Worm (Caenorhabditis elegans) whole organism, L4 larva: ENCODE data around the gene C45G9.12.

ENCODE experiments used
- F26F4.8 ChIP-seq: fragments of 200-800 bp; sonication (Bioruptor generic); conservative IDR thresholded peaks from 2 replicates; pipeline ENCODE4 v1.3.6; 2022; ENCODE audit warnings: missing genetic modification characterization, missing compliant biosample characterization
- F44E2.7 ChIP-seq: fragments of 200-800 bp; sonication (Bioruptor generic); IDR thresholded peaks from 2 replicates; pipeline ENCODE4 v2.1.2; 2022; ENCODE audit warnings: missing genetic modification characterization, missing compliant biosample characterization
- R02D3.7 ChIP-seq: fragments of 150-350 bp; sonication (generic microtip); optimal IDR thresholded peaks from 3 replicates; lab custom pipeline; 2014; ENCODE audit warnings: missing biosample characterization, missing genetic modification characterization
- T20F7.1 ChIP-seq: fragments of 200-800 bp; sonication (Bioruptor generic); optimal IDR thresholded peaks from 2 replicates; lab custom pipeline; 2018; ENCODE audit warnings: mild to moderate bottlenecking, missing genetic modification characterization, missing compliant biosample characterization
- T26A8.4 ChIP-seq: fragments of 200-800 bp; sonication (Bioruptor generic); IDR thresholded peaks from 2 replicates; pipeline ENCODE4 v1.3.6; 2022; ENCODE audit warnings: missing genetic modification characterization, missing compliant biosample characterization
- Y105C5A.15 ChIP-seq: fragments of 200-800 bp; sonication (Bioruptor generic); IDR thresholded peaks from 2 replicates; pipeline ENCODE4 v1.3.6; 2022; ENCODE audit warnings: missing genetic modification characterization, missing compliant biosample characterization
- Y5F2A.4 ChIP-seq: fragments of 200-800 bp; sonication (Bioruptor generic); optimal IDR thresholded peaks from 2 replicates; lab custom pipeline; 2018; ENCODE audit warnings: mild to moderate bottlenecking, missing genetic modification characterization, missing compliant biosample characterization
- Y75B8A.6 ChIP-seq: fragments of 200-800 bp; sonication (Bioruptor generic); IDR thresholded peaks from 2 replicates; pipeline ENCODE4 v1.3.6; 2022; ENCODE audit warnings: missing genetic modification reagents, missing genetic modification characterization, missing compliant biosample characterization
- aha-1 ChIP-seq: fragments of 150-350 bp; peaks from one replicate; lab custom pipeline; 2014; ENCODE audit warnings: missing biosample characterization, missing genetic modification characterization
- aly-2 ChIP-seq: sonication (generic microtip); optimal IDR thresholded peaks from 2 replicates; lab custom pipeline; 2018; ENCODE audit warnings: missing biosample characterization, missing genetic modification characterization
- ama-1 ChIP-seq: fragments of 150-350 bp; optimal IDR thresholded peaks from 2 replicates; lab custom pipeline; 2014; ENCODE audit warnings: inconsistent platforms, mixed read lengths
- arid-1 ChIP-seq: fragments of 200-800 bp; sonication (Bioruptor generic); conservative IDR thresholded peaks from 2 replicates; pipeline ENCODE4 v1.3.6; 2022; ENCODE audit warnings: missing genetic modification reagents, missing genetic modification characterization, missing compliant biosample characterization
- ceh-20 ChIP-seq: fragments of 200-800 bp; sonication (Bioruptor generic); IDR thresholded peaks from 2 replicates; pipeline ENCODE4 v1.3.6; 2022; ENCODE audit warnings: missing genetic modification reagents, missing genetic modification characterization, missing compliant biosample characterization
- ceh-28 ChIP-seq: fragments of 150-350 bp; optimal IDR thresholded peaks from 2 replicates; lab custom pipeline; 2014; ENCODE audit warnings: missing biosample characterization, missing genetic modification reagents, missing genetic modification characterization
- ceh-44 ChIP-seq: fragments of 200-800 bp; sonication (Bioruptor generic); IDR thresholded peaks from 2 replicates; pipeline ENCODE4 v1.3.6; 2022; ENCODE audit warnings: missing genetic modification reagents, missing genetic modification characterization, missing compliant biosample characterization
- ceh-82 ChIP-seq: sonication (generic microtip); optimal IDR thresholded peaks from 2 replicates; lab custom pipeline; 2017; ENCODE audit warnings: missing biosample characterization, missing genetic modification characterization
- ctbp-1 ChIP-seq: fragments of 200-800 bp; sonication (Bioruptor generic); IDR thresholded peaks from 2 replicates; pipeline ENCODE4 v1.3.6; 2022; ENCODE audit warnings: missing genetic modification reagents, missing genetic modification characterization, missing compliant biosample characterization
- daf-8 ChIP-seq: fragments of 200-800 bp; sonication (Bioruptor generic); IDR thresholded peaks from 2 replicates; pipeline ENCODE4 v1.3.6; 2022; ENCODE audit warnings: missing genetic modification characterization, missing compliant biosample characterization
- egl-27 ChIP-seq: sonication (generic microtip); optimal IDR thresholded peaks from 3 replicates; lab custom pipeline; 2017; ENCODE audit warnings: missing biosample characterization, missing genetic modification reagents, missing genetic modification characterization
- egl-43 ChIP-seq: fragments of 200-800 bp; sonication (Bioruptor generic); IDR thresholded peaks from 2 replicates; pipeline ENCODE4 v1.3.6; 2022; ENCODE audit warnings: missing genetic modification reagents, missing genetic modification characterization, missing compliant biosample characterization
- fos-1 ChIP-seq: fragments of 150-350 bp; optimal IDR thresholded peaks from 2 replicates; lab custom pipeline; 2014; ENCODE audit warnings: missing biosample characterization, missing genetic modification characterization
- gei-8 ChIP-seq: fragments of 200-800 bp; sonication (Bioruptor generic); optimal IDR thresholded peaks from 2 replicates; lab custom pipeline; 2018; ENCODE audit warnings: mild to moderate bottlenecking, missing genetic modification characterization, missing compliant biosample characterization
- hif-1 ChIP-seq, 2 experiments: sonication (generic microtip); optimal IDR thresholded peaks; 2 replicates each; lab custom pipeline; 2016 to 2017; ENCODE audit warnings: missing compliant biosample characterization in 2 of 2, missing genetic modification characterization in 2 of 2, missing genetic modification reagents in 2 of 2, missing genotype in 2 of 2, mild to moderate bottlenecking in 1 of 2
- jun-1 ChIP-seq: fragments of 150-350 bp; optimal IDR thresholded peaks from 2 replicates; lab custom pipeline; 2014; ENCODE audit warnings: missing biosample characterization, missing genetic modification reagents, missing genetic modification characterization
- lin-13 ChIP-seq: fragments of 150-350 bp; optimal IDR thresholded peaks from 2 replicates; lab custom pipeline; 2014; ENCODE audit warnings: missing biosample characterization, missing genetic modification reagents, missing genetic modification characterization
- madf-5 ChIP-seq, 2 experiments: fragments of 200-800 bp; sonication (Bioruptor generic); IDR thresholded peaks; 2 replicates each; pipeline ENCODE4 v1.3.6; 2022; ENCODE audit warnings: missing compliant biosample characterization in 2 of 2, missing genetic modification characterization in 2 of 2
- mes-2 ChIP-seq: sonication (generic microtip); optimal IDR thresholded peaks from 2 replicates; lab custom pipeline; 2016; ENCODE audit warnings: missing genotype, mild to moderate bottlenecking, missing genetic modification characterization, missing compliant biosample characterization; ENCODE audit not compliant: poor library complexity, severe bottlenecking
- mxl-3 ChIP-seq: fragments of 200-800 bp; sonication (Bioruptor generic); optimal IDR thresholded peaks from 2 replicates; lab custom pipeline; 2018; ENCODE audit warnings: mild to moderate bottlenecking, missing genetic modification characterization, missing compliant biosample characterization
- nhr-28 ChIP-seq: fragments of 150-350 bp; optimal IDR thresholded peaks from 2 replicates; lab custom pipeline; 2014; ENCODE audit warnings: missing biosample characterization, missing genetic modification characterization
- nhr-41 ChIP-seq: fragments of 200-800 bp; sonication (Bioruptor generic); IDR thresholded peaks from 2 replicates; pipeline ENCODE4 v1.3.6; 2022; ENCODE audit warnings: missing genetic modification reagents, missing genetic modification characterization, missing compliant biosample characterization
- nhr-76 ChIP-seq: fragments of 150-350 bp; optimal IDR thresholded peaks from 2 replicates; lab custom pipeline; 2014; ENCODE audit warnings: missing biosample characterization, missing genetic modification characterization
- nhr-77 ChIP-seq: fragments of 150-350 bp; optimal IDR thresholded peaks from 2 replicates; lab custom pipeline; 2014; ENCODE audit warnings: missing biosample characterization, missing genetic modification characterization
- pha-4 ChIP-seq, 2 experiments: fragments of 150-350 bp in 1 of 2; fragments of 200-800 bp in 1 of 2; sonication (Bioruptor generic) in 1 of 2; IDR thresholded peaks in 1 of 2; optimal IDR thresholded peaks in 1 of 2; 2 replicates each; pipeline versions ENCODE4 v1.3.6 to Lab custom; 2014 to 2022; ENCODE audit warnings: missing genetic modification characterization in 2 of 2, missing genetic modification reagents in 2 of 2, missing biosample characterization in 1 of 2, missing compliant biosample characterization in 1 of 2
- pqm-1 ChIP-seq: sonication (generic microtip); optimal IDR thresholded peaks from 2 replicates; lab custom pipeline; 2017; ENCODE audit warnings: missing biosample characterization, missing genetic modification characterization
- saeg-2 ChIP-seq: fragments of 200-800 bp; sonication (Bioruptor generic); IDR thresholded peaks from 2 replicates; pipeline ENCODE4 v1.3.6; 2022; ENCODE audit warnings: missing genetic modification reagents, missing genetic modification characterization, missing compliant biosample characterization
- sdz-12 ChIP-seq: fragments of 200-800 bp; sonication (Bioruptor generic); optimal IDR thresholded peaks from 2 replicates; lab custom pipeline; 2018; ENCODE audit warnings: mild to moderate bottlenecking, missing genetic modification characterization, missing compliant biosample characterization
- set-16 ChIP-seq: fragments of 200-800 bp; sonication (Bioruptor generic); IDR thresholded peaks from 2 replicates; pipeline ENCODE4 v1.3.6; 2022; ENCODE audit warnings: missing genetic modification reagents, missing genetic modification characterization, missing compliant biosample characterization
- skn-1 ChIP-seq: fragments of 150-350 bp; optimal IDR thresholded peaks from 2 replicates; lab custom pipeline; 2014; ENCODE audit warnings: missing biosample characterization, missing genetic modification characterization
- snpc-1.2 ChIP-seq: fragments of 200-800 bp; sonication (Bioruptor generic); IDR thresholded peaks from 2 replicates; pipeline ENCODE4 v1.3.6; 2022; ENCODE audit warnings: missing genetic modification reagents, missing genetic modification characterization, missing compliant biosample characterization
- spr-1 ChIP-seq: sonication (generic microtip); optimal IDR thresholded peaks from 2 replicates; lab custom pipeline; 2016; ENCODE audit warnings: mild to moderate bottlenecking, missing genetic modification characterization, missing compliant biosample characterization
- unc-62 ChIP-seq, 3 experiments: fragments of 150-350 bp in 1 of 3; sonication (generic microtip); optimal IDR thresholded peaks in 2 of 3; peaks in 1 of 3; 1 replicate in 1 of 3; 2 replicates in 2 of 3; lab custom pipeline; 2014 to 2017; ENCODE audit warnings: missing biosample characterization in 3 of 3, missing genetic modification characterization in 3 of 3, missing genetic modification reagents in 3 of 3, missing genotype in 1 of 3
- vab-7 ChIP-seq: fragments of 200-800 bp; sonication (Bioruptor generic); IDR thresholded peaks from 2 replicates; pipeline ENCODE4 v1.3.6; 2022; ENCODE audit warnings: missing genetic modification reagents, missing genetic modification characterization, missing compliant biosample characterization
- zfp-2 ChIP-seq: sonication (generic microtip); optimal IDR thresholded peaks from 2 replicates; lab custom pipeline; 2016; ENCODE audit warnings: mild to moderate bottlenecking, missing genetic modification characterization, missing compliant biosample characterization
- zfp-3 ChIP-seq: fragments of 200-800 bp; sonication (Bioruptor generic); conservative IDR thresholded peaks from 2 replicates; pipeline ENCODE4 v1.3.6; 2022; ENCODE audit warnings: missing genetic modification reagents, missing genetic modification characterization, missing compliant biosample characterization
- zip-11 ChIP-seq: fragments of 200-800 bp; sonication (Bioruptor generic); IDR thresholded peaks from 2 replicates; pipeline ENCODE4 v1.3.6; 2022; ENCODE audit warnings: missing genetic modification characterization, missing compliant biosample characterization

The C45G9.12 gene

ce11 chrIII:5083304-5083703, 11.9 kb upstream of the C45G9.12 start (continued):
- no peak for TF ChIP-seq hif-1 (tag; optimal IDR thresholded peaks at IDR 0.05; lab: Kevin White, UChicago)
- TF ChIP-seq pha-4 (GFP tag; IDR thresholded peaks at IDR 0.05; lab: Robert Waterston, UW) = 0 out of 2 replicates have a peak, but pooled peaks have one; percentile 30
- no peak for TF ChIP-seq pha-4 (tag; optimal IDR thresholded peaks at IDR 0.05; lab: Kevin White, UChicago)
- TF ChIP-seq egl-43 (GFP tag; lab: Robert Waterston, UW) = no peak
- 0 out of 2 replicates have a peak, but pooled peaks have one; percentile 15 for TF ChIP-seq F44E2.7 (GFP tag; lab: Robert Waterston, UW)

ce11 chrIII:5081573-5081823, 10.1 kb upstream of the C45G9.12 start, which contains the start of gene cox-6A:
cox-6A (plus strand) TSS chrIII:5081724.
- no peak for TF ChIP-seq zfp-2
- no peak for TF ChIP-seq snpc-1.2
- no peak for TF ChIP-seq saeg-2 (GFP tag; lab: Robert Waterston, UW)
- no peak for TF ChIP-seq aly-2 (tag; lab: Kevin White, UChicago)
- no peak for TF ChIP-seq Y5F2A.4 (GFP tag; lab: Kevin White, UChicago)
- TF ChIP-seq aha-1 = no peak
- TF ChIP-seq nhr-76 (tag; lab: Kevin White, UChicago) = no peak
- no peak for TF ChIP-seq vab-7 (GFP tag; lab: Robert Waterston, UW)
- no peak for TF ChIP-seq lin-13 (GFP tag; lab: Kevin White, UChicago)
- no peak for TF ChIP-seq sdz-12 (GFP tag; lab: Kevin White, UChicago)
- TF ChIP-seq fos-1 (tag; lab: Kevin White, UChicago) = no peak
- TF ChIP-seq set-16 (GFP tag; lab: Robert Waterston, UW) = no peak
- no peak for TF ChIP-seq T26A8.4 (GFP tag; lab: Robert Waterston, UW)
- no peak for TF ChIP-seq spr-1 (tag; lab: Kevin White, UChicago)
- TF ChIP-seq F26F4.8 = no peak

DNA sequence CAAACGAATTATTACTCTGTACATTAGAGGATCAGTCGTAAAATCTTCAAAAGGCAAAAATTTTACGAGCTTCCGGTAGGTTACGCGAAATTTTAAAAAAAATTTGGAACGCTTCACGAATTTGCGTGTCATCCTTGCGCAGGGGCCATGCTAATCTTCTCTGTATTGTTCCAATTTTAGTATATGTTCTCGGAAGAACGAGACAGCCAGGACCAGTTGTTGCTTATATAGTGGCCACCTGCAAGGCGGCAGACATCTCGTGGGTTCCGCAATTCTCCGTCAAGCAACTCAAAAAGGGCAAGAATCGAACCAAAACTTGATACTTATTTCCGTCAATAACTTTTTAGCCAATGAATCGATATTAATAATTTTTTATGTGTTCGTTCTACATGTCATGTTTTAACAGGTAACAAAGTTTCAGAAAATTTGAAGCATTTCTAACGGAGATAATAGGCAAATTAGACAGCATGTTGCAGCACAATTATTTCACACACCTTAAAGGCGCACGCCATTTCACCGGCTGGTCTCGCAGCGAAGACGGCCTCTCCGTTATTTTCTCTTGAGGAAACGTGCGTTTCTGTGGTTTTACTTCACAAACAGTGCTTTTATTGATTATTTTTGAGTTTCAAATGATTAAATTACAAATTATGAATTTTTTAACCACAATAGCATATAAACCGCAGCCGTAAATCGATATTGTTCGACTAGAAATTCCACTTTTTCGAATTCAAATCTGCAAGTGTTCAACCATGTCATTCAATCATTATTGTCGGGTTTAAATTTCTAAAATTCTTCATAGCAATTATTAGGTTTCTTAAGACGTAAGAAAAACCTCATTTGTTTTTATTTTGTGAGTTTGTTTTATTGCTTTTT, 9.5 kb upstream of the C45G9.12 start:
- TF ChIP-seq nhr-76 (tag; lab: Kevin White, UChicago) = no peak
- peak; percentile 94 for TF ChIP-seq Y75B8A.6 (GFP tag; lab: Robert Waterston, UW)
- peak; percentile 81 for TF ChIP-seq ceh-44 (GFP tag; lab: Robert Waterston, UW)
- no peak for TF ChIP-seq nhr-77
- peak; percentile 90 for TF ChIP-seq ctbp-1 (GFP tag; lab: Robert Waterston, UW)
- no peak for TF ChIP-seq ceh-82 (tag; lab: Kevin White, UChicago)
- TF ChIP-seq mes-2 (tag; lab: Kevin White, UChicago) = peak; percentile 93
- TF ChIP-seq mxl-3 = peak; percentile 60
- TF ChIP-seq nhr-28 (tag; lab: Kevin White, UChicago) = peak; percentile 70
- peak; percentile 18 for TF ChIP-seq R02D3.7 (tag; lab: Kevin White, UChicago)
- TF ChIP-seq ceh-20 (GFP tag; lab: Robert Waterston, UW) = peak; percentile 79
- TF ChIP-seq T20F7.1 = peak; percentile 79
- peak in 1 of 2 experiments; percentile 57 for TF ChIP-seq unc-62 (GFP tag; optimal IDR thresholded peaks at IDR 0.05 in 1 of 2; lab: Kevin White, UChicago)
- TF ChIP-seq unc-62 (tag; optimal IDR thresholded peaks at IDR 0.05; lab: Kevin White, UChicago) = no peak
- peak; percentile 61 for TF ChIP-seq nhr-41 (GFP tag; lab: Robert Waterston, UW)
- TF ChIP-seq egl-27 = no peak
- TF ChIP-seq ama-1 (lab: Kevin White, UChicago) = peak; percentile 41
- TF ChIP-seq skn-1 (tag; lab: Kevin White, UChicago) = no peak
- TF ChIP-seq pqm-1 (tag; lab: Kevin White, UChicago) = no peak
- peak; percentile 77 for TF ChIP-seq spr-1 (tag; lab: Kevin White, UChicago)
- peak; percentile 95 for TF ChIP-seq arid-1 (GFP tag; lab: Robert Waterston, UW)
- TF ChIP-seq ceh-28 (tag; lab: Kevin White, UChicago) = no peak
- peak; percentile 86 for TF ChIP-seq snpc-1.2
- peak; percentile 90 for TF ChIP-seq gei-8 (GFP tag; lab: Kevin White, UChicago)
- TF ChIP-seq zfp-3 (GFP tag; lab: Robert Waterston, UW) = peak; percentile 86
- TF ChIP-seq zfp-2 = peak; percentile 63
- TF ChIP-seq F44E2.7 (GFP tag; lab: Robert Waterston, UW) = 0 out of 2 replicates have a peak, but pooled peaks have one; percentile 75
- TF ChIP-seq zip-11 (GFP tag; lab: Robert Waterston, UW) = 0 out of 2 replicates have a peak, but pooled peaks have one; percentile 28
- peak; percentile 38 for TF ChIP-seq jun-1
- peak; percentile 72; the same call in 1 of the 2 replicates for TF ChIP-seq Y105C5A.15
- TF ChIP-seq daf-8 (GFP tag; lab: Robert Waterston, UW) = peak; percentile 76; the same call in 1 of the 2 replicates
- TF ChIP-seq madf-5 (GFP tag; IDR thresholded peaks at IDR 0.05; lab: Robert Waterston, UW) = peak in 1 of 2 experiments; percentile 85; a peak in 2 of 4 replicates
